Worm (Caenorhabditis elegans) whole organism, late embryonic: ENCODE measurements around the gene Y4C6A.3.
"Not testable (repeated sequence)": the region's sequence is repeated elsewhere in the genome, so short reads cannot be mapped to it uniquely, and the experiment has no call there.

Source experiments
- F13H6.1 ChIP-seq: sonication (generic microtip); optimal IDR thresholded peaks from 2 replicates; lab custom pipeline; 2016; ENCODE audit warnings: missing genetic modification characterization, missing compliant biosample characterization
- K09A11.1 ChIP-seq: sonication (generic microtip); optimal IDR thresholded peaks from 2 replicates; lab custom pipeline; 2017; ENCODE audit warnings: antibody characterized with exemption, mild to moderate bottlenecking, missing genetic modification characterization, missing compliant biosample characterization; ENCODE audit not compliant: insufficient read depth
- Y22D7AL.16 ChIP-seq: sonication (generic microtip); optimal IDR thresholded peaks from 2 replicates; lab custom pipeline; 2016; ENCODE audit warnings: missing genetic modification characterization, missing compliant biosample characterization
- ahr-1 ChIP-seq: sonication (generic microtip); optimal IDR thresholded peaks from 2 replicates; lab custom pipeline; 2016; ENCODE audit warnings: missing genetic modification characterization, missing compliant biosample characterization
- ama-1 ChIP-seq: fragments of 150-350 bp; optimal IDR thresholded peaks from 2 replicates; lab custom pipeline; 2014
- ceh-14 ChIP-seq: sonication (generic microtip); optimal IDR thresholded peaks from 2 replicates; lab custom pipeline; 2016; ENCODE audit warnings: missing genotype, missing genetic modification characterization, missing compliant biosample characterization
- ceh-2 ChIP-seq: sonication (generic microtip); optimal IDR thresholded peaks from 2 replicates; lab custom pipeline; 2016; ENCODE audit warnings: missing genotype, missing genetic modification characterization, missing compliant biosample characterization
- ceh-22 ChIP-seq: sonication (generic microtip); optimal IDR thresholded peaks from 2 replicates; lab custom pipeline; 2017; ENCODE audit warnings: missing biosample characterization, missing genetic modification characterization
- ceh-48 ChIP-seq: sonication (generic microtip); optimal IDR thresholded peaks from 2 replicates; lab custom pipeline; 2016; ENCODE audit warnings: missing genetic modification characterization, inconsistent platforms, missing compliant biosample characterization
- ceh-6 ChIP-seq: fragments of 200-800 bp; sonication (Bioruptor generic); optimal IDR thresholded peaks from 2 replicates; lab custom pipeline; 2018; ENCODE audit warnings: mild to moderate bottlenecking, missing genetic modification characterization, missing compliant biosample characterization
- elt-2 ChIP-seq: sonication (generic microtip); optimal IDR thresholded peaks from 2 replicates; lab custom pipeline; 2016; ENCODE audit warnings: missing genetic modification reagents, missing genetic modification characterization, missing compliant biosample characterization
- elt-4 ChIP-seq: sonication (generic microtip); optimal IDR thresholded peaks from 2 replicates; lab custom pipeline; 2016; ENCODE audit warnings: missing genetic modification characterization, missing compliant biosample characterization
- fax-1 ChIP-seq: sonication (generic microtip); optimal IDR thresholded peaks from 2 replicates; lab custom pipeline; 2016; ENCODE audit warnings: missing genotype, missing genetic modification characterization, missing compliant biosample characterization
- fkh-10 ChIP-seq: fragments of 150-350 bp; optimal IDR thresholded peaks from 2 replicates; lab custom pipeline; 2014; ENCODE audit warnings: missing biosample characterization, missing genetic modification reagents, missing genetic modification characterization
- hlh-15 ChIP-seq: sonication (generic microtip); optimal IDR thresholded peaks from 2 replicates; lab custom pipeline; 2016; ENCODE audit warnings: missing genetic modification characterization, missing compliant biosample characterization
- nfya-1 ChIP-seq: sonication (generic microtip); optimal IDR thresholded peaks from 2 replicates; lab custom pipeline; 2017; ENCODE audit warnings: missing genetic modification characterization, mild to moderate bottlenecking, missing compliant biosample characterization, antibody characterized with exemption, moderate library complexity
- npax-4 ChIP-seq: sonication (generic microtip); optimal IDR thresholded peaks from 2 replicates; lab custom pipeline; 2016; ENCODE audit warnings: missing genetic modification characterization, missing compliant biosample characterization
- pag-3 ChIP-seq: sonication (generic microtip); optimal IDR thresholded peaks from 2 replicates; lab custom pipeline; 2016; ENCODE audit warnings: missing compliant biosample characterization, missing genetic modification characterization, borderline replicate concordance
- pax-1 ChIP-seq: fragments of 150-350 bp; optimal IDR thresholded peaks from 2 replicates; lab custom pipeline; 2014; ENCODE audit warnings: missing biosample characterization, missing genetic modification characterization
- pha-2 ChIP-seq: sonication (generic microtip); optimal IDR thresholded peaks from 2 replicates; lab custom pipeline; 2017; ENCODE audit warnings: mild to moderate bottlenecking, missing genetic modification characterization, missing compliant biosample characterization
- ref-2 ChIP-seq: sonication (generic microtip); optimal IDR thresholded peaks from 2 replicates; lab custom pipeline; 2016; ENCODE audit warnings: missing genetic modification characterization, missing compliant biosample characterization
- tbx-2 ChIP-seq: sonication (generic microtip); optimal IDR thresholded peaks from 2 replicates; lab custom pipeline; 2016; ENCODE audit warnings: missing genetic modification characterization, missing compliant biosample characterization
- tbx-7 ChIP-seq: sonication (generic microtip); optimal IDR thresholded peaks from 2 replicates; lab custom pipeline; 2016; ENCODE audit warnings: missing genotype, missing genetic modification characterization, missing compliant biosample characterization
- ttx-3 ChIP-seq: sonication (generic microtip); optimal IDR thresholded peaks from 2 replicates; lab custom pipeline; 2016; ENCODE audit warnings: missing genetic modification reagents, missing genetic modification characterization, missing compliant biosample characterization
- unc-3 ChIP-seq, 2 experiments: fragments of 200-800 bp in 1 of 2; sonication (Bioruptor generic) in 1 of 2; sonication (generic microtip) in 1 of 2; conservative IDR thresholded peaks in 1 of 2; optimal IDR thresholded peaks in 1 of 2; 2 replicates each; pipeline versions ENCODE4 v1.3.6 to Lab custom; 2016 to 2022; ENCODE audit warnings: missing compliant biosample characterization in 2 of 2, missing genetic modification characterization in 2 of 2, missing genetic modification reagents in 1 of 2
- unc-42 ChIP-seq: sonication (generic microtip); optimal IDR thresholded peaks from 2 replicates; lab custom pipeline; 2016; ENCODE audit warnings: missing genotype, missing genetic modification characterization, missing compliant biosample characterization
- unc-55 ChIP-seq: sonication (generic microtip); optimal IDR thresholded peaks from 2 replicates; lab custom pipeline; 2017; ENCODE audit warnings: missing biosample characterization, missing genetic modification reagents, missing genetic modification characterization
- unc-86 ChIP-seq: sonication (generic microtip); optimal IDR thresholded peaks from 2 replicates; lab custom pipeline; 2016; ENCODE audit warnings: missing genetic modification characterization, missing compliant biosample characterization
- zip-5 ChIP-seq: sonication (generic microtip); optimal IDR thresholded peaks from 2 replicates; lab custom pipeline; 2016; ENCODE audit warnings: missing genetic modification characterization, missing compliant biosample characterization
- ztf-16 ChIP-seq: sonication (generic microtip); optimal IDR thresholded peaks from 2 replicates; lab custom pipeline; 2017; ENCODE audit warnings: missing genetic modification characterization, missing compliant biosample characterization

Gene Y4C6A.3

ce11 chrIV:5455999-5456398 lies at the start of gene Y4C6A.3:
Gene Y4C6A.3 (minus strand): TSS chrIV:5456099.
- TF ChIP-seq elt-2, K09A11.1, unc-86 (tag; lab: Kevin White, UChicago): not testable (repeated sequence)

- TF ChIP-seq F13H6.1 (tag; lab: Kevin White, UChicago) = no peak
- peak; percentile 33 for TF ChIP-seq unc-42
- TF ChIP-seq nfya-1 = peak; percentile 1
- TF ChIP-seq, all 69 proteins: peak for 2
These were observed 46.7 kb upstream of the Y4C6A.3 start for ce11 chrIV:5502610-5503009.

- TF ChIP-seq Y22D7AL.16 = no peak
- no peak for TF ChIP-seq ceh-6 (GFP tag; lab: Kevin White, UChicago)
- peak; percentile 58 for TF ChIP-seq unc-42
- no peak for TF ChIP-seq ama-1
- no peak for TF ChIP-seq tbx-2 (tag; lab: Kevin White, UChicago)
These were observed 45.5 kb upstream of the Y4C6A.3 start for ce11 chrIV:5501414-5501813.

- no peak for TF ChIP-seq pag-3 (tag; lab: Kevin White, UChicago)
- TF ChIP-seq, all 69 proteins: peak for 0
These were observed 38.2 kb upstream of the Y4C6A.3 start for ce11 chrIV:5494099-5494498.

DNA sequence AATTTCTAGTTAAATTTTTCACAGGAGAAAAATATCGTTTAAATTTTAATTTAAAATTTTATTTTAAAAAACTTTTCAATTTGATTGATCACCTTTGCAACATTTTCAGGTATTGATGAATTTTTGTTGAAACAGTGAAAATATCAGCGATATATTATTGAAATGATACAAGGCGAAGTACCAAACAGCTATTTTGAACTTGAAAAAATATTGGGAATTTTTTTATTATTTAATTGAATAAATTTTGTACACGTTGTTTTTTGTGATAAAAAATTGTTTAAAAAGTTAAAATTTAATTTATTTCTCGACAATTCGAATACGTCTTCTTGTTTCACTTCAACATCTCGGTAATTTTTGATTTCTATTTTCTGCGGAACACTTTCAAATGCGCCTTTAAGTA lies 37.8 kb upstream of the Y4C6A.3 start, which contains the start of gene B0273.1:
Gene B0273.1, plus strand, starts transcription at position 301 of the 400 bp plus-strand sequence.
- TF ChIP-seq ceh-14 (tag; lab: Kevin White, UChicago) (no peak), npax-4 (tag; lab: Kevin White, UChicago) (no peak), ahr-1 (tag; lab: Kevin White, UChicago) (no peak), unc-55 (GFP tag; lab: Kevin White, UChicago) (no peak), unc-3 (GFP tag; conservative IDR thresholded peaks at IDR 0.05; lab: Robert Waterston, UW) (no peak), unc-3 (tag; optimal IDR thresholded peaks at IDR 0.05; lab: Kevin White, UChicago) (no peak), ceh-22 (tag; lab: Kevin White, UChicago) (no peak), fax-1 (tag; lab: Kevin White, UChicago) (no peak), pha-2 (tag; lab: Kevin White, UChicago) (no peak)
- TF ChIP-seq, all 69 proteins: peak for 0

DNA sequence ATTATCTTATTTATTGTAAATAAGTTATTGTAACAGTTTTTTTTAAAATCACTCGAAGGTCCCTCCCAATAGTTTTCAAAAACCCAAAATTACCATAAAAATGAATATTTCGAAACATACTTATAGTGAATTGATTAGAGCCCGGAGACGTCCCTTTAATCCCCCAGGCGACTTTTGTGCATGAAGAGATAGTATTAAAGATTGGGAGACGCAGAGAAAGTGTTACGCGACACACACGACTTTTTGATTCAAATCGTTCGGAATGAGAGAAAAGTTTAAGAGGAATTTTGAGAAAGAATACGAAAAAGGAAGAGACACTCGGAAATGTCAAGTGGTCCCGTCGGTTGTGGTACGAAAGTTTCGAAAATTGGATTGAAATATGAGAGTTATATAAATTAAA lies 37.2 kb upstream of the Y4C6A.3 start:
- no peak for TF ChIP-seq ref-2 (tag; lab: Kevin White, UChicago)
- TF ChIP-seq tbx-7 (tag; lab: Kevin White, UChicago) = no peak
- TF ChIP-seq elt-4 (tag; lab: Kevin White, UChicago) = no peak
- TF ChIP-seq F13H6.1 (tag; lab: Kevin White, UChicago) = no peak
- no peak for TF ChIP-seq npax-4 (tag; lab: Kevin White, UChicago)
- no peak for TF ChIP-seq zip-5 (tag; lab: Kevin White, UChicago)
- TF ChIP-seq pag-3 (tag; lab: Kevin White, UChicago) = no peak
- no peak for TF ChIP-seq ttx-3 (tag; lab: Kevin White, UChicago)
- TF ChIP-seq ztf-16 (tag; lab: Kevin White, UChicago) = no peak
- TF ChIP-seq ceh-48 (tag; lab: Kevin White, UChicago) = no peak
- TF ChIP-seq fkh-10 (GFP tag; lab: Kevin White, UChicago) = no peak
- TF ChIP-seq pax-1 (tag; lab: Kevin White, UChicago) = no peak
- no peak for TF ChIP-seq unc-86 (tag; lab: Kevin White, UChicago)
- TF ChIP-seq hlh-15 (tag; lab: Kevin White, UChicago) = no peak
- no peak for TF ChIP-seq ceh-2

DNA sequence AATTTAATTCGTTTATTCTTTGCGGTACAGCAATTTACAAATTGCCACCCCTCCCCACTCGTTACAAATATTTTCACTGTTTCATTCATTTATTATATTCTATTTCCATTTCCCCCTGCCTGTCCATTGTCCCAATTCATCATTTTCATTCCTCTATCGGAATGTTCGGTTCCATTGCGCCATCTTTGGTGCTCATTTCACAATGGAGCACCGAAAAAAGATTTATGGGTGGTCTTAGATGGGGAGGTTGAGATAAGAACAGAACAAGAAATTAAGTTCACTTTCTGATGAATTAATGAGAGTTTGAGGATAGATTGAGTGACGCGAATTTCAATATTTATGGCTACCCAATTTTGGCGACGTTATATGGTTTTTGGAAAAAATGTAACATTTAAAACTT lies 36.3 kb upstream of the Y4C6A.3 start:
- TF ChIP-seq ceh-22 (tag; lab: Kevin White, UChicago) (no peak), unc-55 (GFP tag; lab: Kevin White, UChicago) (peak; percentile 50)
